Worm (Caenorhabditis elegans) whole organism, young adult: ENCODE data around the gene F48B9.1.

Source experiments
- B0261.1 ChIP-seq: sonication (generic microtip); optimal IDR thresholded peaks from 2 replicates; lab custom pipeline; 2016; ENCODE audit warnings: mild to moderate bottlenecking, missing genetic modification characterization, moderate library complexity, missing compliant biosample characterization
- ama-1 ChIP-seq, 3 experiments: fragments of 150-350 bp in 1 of 3; sonication (generic microtip) in 2 of 3; optimal IDR thresholded peaks; 2 replicates each; lab custom pipeline; 2014 to 2018; ENCODE audit warnings: missing biosample characterization in 2 of 3, missing genetic modification characterization in 2 of 3, missing genetic modification reagents in 2 of 3
- ceh-40 ChIP-seq: fragments of 200-800 bp; sonication (Bioruptor generic); IDR thresholded peaks from 2 replicates; pipeline ENCODE4 v1.3.6; 2022; ENCODE audit warnings: missing genetic modification characterization, missing compliant biosample characterization
- dpl-1 ChIP-seq: fragments of 150-350 bp; optimal IDR thresholded peaks from 2 replicates; lab custom pipeline; 2014; ENCODE audit warnings: missing biosample characterization, missing genetic modification reagents, missing genetic modification characterization
- egl-18 ChIP-seq: fragments of 200-800 bp; sonication (Bioruptor generic); IDR thresholded peaks from 2 replicates; pipeline ENCODE4 v1.3.6; 2022; ENCODE audit warnings: missing genetic modification reagents, missing genetic modification characterization, missing compliant biosample characterization
- hlh-12 ChIP-seq: sonication (generic microtip); optimal IDR thresholded peaks from 2 replicates; lab custom pipeline; 2016; ENCODE audit warnings: missing genetic modification characterization, missing compliant biosample characterization
- repo-1 ChIP-seq: sonication (generic microtip); optimal IDR thresholded peaks from 2 replicates; lab custom pipeline; 2017; ENCODE audit warnings: mild to moderate bottlenecking, missing genetic modification characterization, missing compliant biosample characterization
- xnd-1 ChIP-seq: sonication (generic microtip); optimal IDR thresholded peaks from 2 replicates; lab custom pipeline; 2016; ENCODE audit warnings: missing genotype, missing genetic modification reagents, missing genetic modification characterization, missing compliant biosample characterization
- zfh-2 ChIP-seq: fragments of 200-800 bp; sonication (Bioruptor generic); conservative IDR thresholded peaks from 2 replicates; pipeline ENCODE4 v1.3.6; 2022; ENCODE audit warnings: missing genetic modification reagents, missing genetic modification characterization, missing compliant biosample characterization
- ztf-22 ChIP-seq: fragments of 200-800 bp; sonication (Bioruptor generic); optimal IDR thresholded peaks from 2 replicates; lab custom pipeline; 2018; ENCODE audit warnings: mild to moderate bottlenecking, missing genetic modification characterization, moderate library complexity, missing compliant biosample characterization
- ztf-26 ChIP-seq: sonication (generic microtip); optimal IDR thresholded peaks from 2 replicates; lab custom pipeline; 2017; ENCODE audit warnings: missing genetic modification characterization, missing compliant biosample characterization
- ztf-28 ChIP-seq: fragments of 200-800 bp; sonication (Bioruptor generic); IDR thresholded peaks from 2 replicates; pipeline ENCODE4 v1.3.6; 2022; ENCODE audit warnings: missing genetic modification reagents, missing genetic modification characterization, missing compliant biosample characterization

DNA sequence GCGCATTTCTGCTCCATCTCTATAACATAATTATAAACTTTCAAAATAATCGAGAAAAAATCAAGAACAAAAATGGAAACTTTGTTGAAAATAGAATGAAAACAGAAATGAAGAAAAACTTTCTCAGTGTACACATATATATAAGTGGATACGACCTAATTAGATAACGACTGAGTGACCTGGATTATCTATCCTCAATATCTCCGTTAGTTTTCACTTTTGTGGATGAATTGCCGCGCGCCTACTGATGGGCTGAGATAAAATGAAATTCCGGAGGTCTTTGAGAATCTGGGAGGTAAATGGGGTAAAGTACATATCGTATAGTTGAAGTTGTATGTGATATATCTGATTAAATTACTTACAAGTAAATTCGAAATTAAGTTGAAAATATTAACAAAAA, 35.1 kb upstream of the F48B9.1 start, which contains the start of gene dpy-3:
- no peak for TF ChIP-seq egl-18 (GFP tag; lab: Robert Waterston, UW)
- TF ChIP-seq ceh-40 (GFP tag; lab: Robert Waterston, UW), result no peak
- no peak for TF ChIP-seq ztf-28 (GFP tag; lab: Robert Waterston, UW)
- TF ChIP-seq repo-1 (tag; lab: Kevin White, UChicago), result no peak
- TF ChIP-seq hlh-12, result no peak
- no peak for TF ChIP-seq ama-1 (optimal IDR thresholded peaks at IDR 0.05; lab: Kevin White, UChicago)
- TF ChIP-seq ama-1 (GFP tag; optimal IDR thresholded peaks at IDR 0.05; lab: Kevin White, UChicago), result no peak
- no peak for TF ChIP-seq B0261.1
- no peak for TF ChIP-seq xnd-1
- no peak for TF ChIP-seq dpl-1 (GFP tag; lab: Kevin White, UChicago)
- no peak for TF ChIP-seq zfh-2 (GFP tag; lab: Robert Waterston, UW)
- TF ChIP-seq ztf-22, result no peak
- no peak for TF ChIP-seq ztf-26 (tag; lab: Kevin White, UChicago)
